Worm (Caenorhabditis elegans) whole organism, early embryonic: ENCODE results near the gene Y32G9A.5.

Experiments used
- ama-1 ChIP-seq: fragments of 150-350 bp; optimal IDR thresholded peaks from 2 replicates; lab custom pipeline; 2014
- ceh-36 ChIP-seq: sonication (generic microtip); optimal IDR thresholded peaks from 2 replicates; lab custom pipeline; 2016; ENCODE audit warnings: missing genetic modification characterization, inconsistent platforms, missing compliant biosample characterization
- hmg-4 ChIP-seq: fragments of 200-800 bp; sonication (Bioruptor generic); optimal IDR thresholded peaks from 2 replicates; lab custom pipeline; 2018; ENCODE audit warnings: mild to moderate bottlenecking, missing genetic modification characterization, missing compliant biosample characterization
- tra-4 ChIP-seq: sonication (generic microtip); optimal IDR thresholded peaks from 2 replicates; lab custom pipeline; 2017; ENCODE audit warnings: missing genetic modification characterization, missing compliant biosample characterization

DNA sequence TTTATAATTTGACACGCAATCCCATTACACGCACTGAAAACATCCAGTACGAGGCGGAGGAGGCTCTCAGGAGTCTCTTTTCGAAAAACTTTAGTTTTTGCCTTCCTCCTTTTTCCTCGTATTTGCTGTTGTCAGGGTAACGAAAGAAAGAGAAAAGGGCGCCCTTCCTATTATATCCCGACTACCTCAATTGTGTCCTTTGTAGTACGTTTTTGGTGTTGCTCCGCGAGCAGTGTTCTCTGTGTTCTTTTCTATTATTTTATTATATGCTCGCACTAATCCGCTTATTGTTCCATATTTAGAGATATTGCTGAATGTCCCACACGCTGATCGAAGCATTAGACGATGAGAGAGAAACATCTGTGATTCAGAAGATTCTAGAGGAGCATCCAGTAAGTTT is 12.0 kb upstream of the Y32G9A.5 start, which contains the start of gene nphp-2:
- TF ChIP-seq ceh-36 (tag; lab: Kevin White, UChicago) (no peak), ama-1 (lab: Kevin White, UChicago) (no peak), hmg-4 (GFP tag; lab: Kevin White, UChicago) (no peak), tra-4 (tag; lab: Kevin White, UChicago) (no peak)
